Worm (Caenorhabditis elegans): ENCODE results near the gene unc-27.

ce11 chrX:8831162-8831561, 41.9 kb downstream of the unc-27 start, which contains the start of gene C28G1.6:
- no peak for TF ChIP-seq ama-1 (optimal IDR thresholded peaks at IDR 0.05)
- TF ChIP-seq tbx-11 (GFP tag; IDR thresholded peaks at IDR 0.05) = no peak
- no peak for TF ChIP-seq flt-1 (GFP tag; IDR thresholded peaks at IDR 0.05)
- no peak for TF ChIP-seq ets-7 (tag; optimal IDR thresholded peaks at IDR 0.05)
- TF ChIP-seq hmbx-1 (tag; optimal IDR thresholded peaks at IDR 0.05) = no peak
- TF ChIP-seq aly-1 (tag; optimal IDR thresholded peaks at IDR 0.05) = no peak
- no peak for TF ChIP-seq hnd-1 (tag; optimal IDR thresholded peaks at IDR 0.05)
- no peak for TF ChIP-seq tra-4 (tag; optimal IDR thresholded peaks at IDR 0.05)
- no peak for TF ChIP-seq pes-1 (GFP tag; IDR thresholded peaks at IDR 0.05)
- TF ChIP-seq B0310.2 (tag; optimal IDR thresholded peaks at IDR 0.05) = no peak
- TF ChIP-seq ceh-13 (GFP tag; optimal IDR thresholded peaks at IDR 0.05) = no peak
